Worm (Caenorhabditis elegans) whole organism, L4 larva: Measurements from ENCODE around the gene EEED8.14.

Source experiments
- D1046.2 ChIP-seq: fragments of 200-800 bp; sonication (Bioruptor generic); IDR thresholded peaks from 2 replicates; pipeline ENCODE4 v1.3.6; 2022; ENCODE audit warnings: missing genetic modification characterization, missing compliant biosample characterization
- F37D6.2 ChIP-seq: sonication (generic microtip); optimal IDR thresholded peaks from 2 replicates; lab custom pipeline; 2016; ENCODE audit warnings: mild to moderate bottlenecking, missing genetic modification characterization, missing compliant biosample characterization
- F44E2.7 ChIP-seq: fragments of 200-800 bp; sonication (Bioruptor generic); IDR thresholded peaks from 2 replicates; pipeline ENCODE4 v2.1.2; 2022; ENCODE audit warnings: missing genetic modification characterization, missing compliant biosample characterization
- F49E8.2 ChIP-seq: sonication (generic microtip); optimal IDR thresholded peaks from 2 replicates; lab custom pipeline; 2016; ENCODE audit warnings: missing compliant biosample characterization, mild to moderate bottlenecking, missing genetic modification characterization, borderline replicate concordance
- T20F7.1 ChIP-seq: fragments of 200-800 bp; sonication (Bioruptor generic); optimal IDR thresholded peaks from 2 replicates; lab custom pipeline; 2018; ENCODE audit warnings: mild to moderate bottlenecking, missing genetic modification characterization, missing compliant biosample characterization
- Y75B8A.6 ChIP-seq: fragments of 200-800 bp; sonication (Bioruptor generic); IDR thresholded peaks from 2 replicates; pipeline ENCODE4 v1.3.6; 2022; ENCODE audit warnings: missing genetic modification reagents, missing genetic modification characterization, missing compliant biosample characterization
- aly-2 ChIP-seq: sonication (generic microtip); optimal IDR thresholded peaks from 2 replicates; lab custom pipeline; 2018; ENCODE audit warnings: missing biosample characterization, missing genetic modification characterization
- ceh-28 ChIP-seq: fragments of 150-350 bp; optimal IDR thresholded peaks from 2 replicates; lab custom pipeline; 2014; ENCODE audit warnings: missing biosample characterization, missing genetic modification reagents, missing genetic modification characterization
- ceh-44 ChIP-seq: fragments of 200-800 bp; sonication (Bioruptor generic); IDR thresholded peaks from 2 replicates; pipeline ENCODE4 v1.3.6; 2022; ENCODE audit warnings: missing genetic modification reagents, missing genetic modification characterization, missing compliant biosample characterization
- ceh-62 ChIP-seq: sonication (generic microtip); optimal IDR thresholded peaks from 2 replicates; lab custom pipeline; 2017; ENCODE audit warnings: missing biosample characterization, missing genetic modification characterization
- ceh-82 ChIP-seq: sonication (generic microtip); optimal IDR thresholded peaks from 2 replicates; lab custom pipeline; 2017; ENCODE audit warnings: missing biosample characterization, missing genetic modification characterization
- ces-1 ChIP-seq: fragments of 150-350 bp; sonication (generic microtip); optimal IDR thresholded peaks from 4 replicates; lab custom pipeline; 2014; ENCODE audit warnings: missing biosample characterization, missing genetic modification reagents, missing genetic modification characterization
- ctbp-1 ChIP-seq: fragments of 200-800 bp; sonication (Bioruptor generic); IDR thresholded peaks from 2 replicates; pipeline ENCODE4 v1.3.6; 2022; ENCODE audit warnings: missing genetic modification reagents, missing genetic modification characterization, missing compliant biosample characterization
- daf-8 ChIP-seq: fragments of 200-800 bp; sonication (Bioruptor generic); IDR thresholded peaks from 2 replicates; pipeline ENCODE4 v1.3.6; 2022; ENCODE audit warnings: missing genetic modification characterization, missing compliant biosample characterization
- dmd-8 ChIP-seq: fragments of 200-800 bp; sonication (Bioruptor generic); IDR thresholded peaks from 2 replicates; pipeline ENCODE4 v1.3.6; 2022; ENCODE audit warnings: missing genetic modification characterization, missing compliant biosample characterization
- dmd-9 ChIP-seq: fragments of 200-800 bp; sonication (Bioruptor generic); IDR thresholded peaks from 2 replicates; pipeline ENCODE4 v1.3.6; 2022; ENCODE audit warnings: missing genetic modification reagents, missing genetic modification characterization, missing compliant biosample characterization
- egl-27 ChIP-seq: sonication (generic microtip); optimal IDR thresholded peaks from 3 replicates; lab custom pipeline; 2017; ENCODE audit warnings: missing biosample characterization, missing genetic modification reagents, missing genetic modification characterization
- fkh-10 ChIP-seq: fragments of 150-350 bp; optimal IDR thresholded peaks from 2 replicates; lab custom pipeline; 2014; ENCODE audit warnings: missing biosample characterization, missing genetic modification reagents, missing genetic modification characterization
- fos-1 ChIP-seq: fragments of 150-350 bp; optimal IDR thresholded peaks from 2 replicates; lab custom pipeline; 2014; ENCODE audit warnings: missing biosample characterization, missing genetic modification characterization
- gei-8 ChIP-seq: fragments of 200-800 bp; sonication (Bioruptor generic); optimal IDR thresholded peaks from 2 replicates; lab custom pipeline; 2018; ENCODE audit warnings: mild to moderate bottlenecking, missing genetic modification characterization, missing compliant biosample characterization
- hlh-11 ChIP-seq: fragments of 200-800 bp; sonication (Bioruptor generic); optimal IDR thresholded peaks from 2 replicates; lab custom pipeline; 2018; ENCODE audit warnings: mild to moderate bottlenecking, missing genetic modification characterization, missing compliant biosample characterization
- lin-15B ChIP-seq: fragments of 150-350 bp; sonication (generic microtip); optimal IDR thresholded peaks from 3 replicates; lab custom pipeline; 2014; ENCODE audit warnings: missing biosample characterization, missing genetic modification characterization
- lir-3 ChIP-seq: sonication (generic microtip); optimal IDR thresholded peaks from 2 replicates; lab custom pipeline; 2016; ENCODE audit warnings: mild to moderate bottlenecking, missing genetic modification characterization, missing compliant biosample characterization
- mdl-1 ChIP-seq, 2 experiments: fragments of 150-350 bp in 1 of 2; sonication (generic microtip) in 1 of 2; optimal IDR thresholded peaks; 2 replicates each; lab custom pipeline; 2014 to 2017; ENCODE audit warnings: missing biosample characterization in 2 of 2, missing genetic modification characterization in 2 of 2
- mxl-3 ChIP-seq: fragments of 200-800 bp; sonication (Bioruptor generic); optimal IDR thresholded peaks from 2 replicates; lab custom pipeline; 2018; ENCODE audit warnings: mild to moderate bottlenecking, missing genetic modification characterization, missing compliant biosample characterization
- nhr-10 ChIP-seq: fragments of 150-350 bp; optimal IDR thresholded peaks from 2 replicates; lab custom pipeline; 2014; ENCODE audit warnings: missing biosample characterization, missing genetic modification characterization
- nhr-102 ChIP-seq: sonication (generic microtip); optimal IDR thresholded peaks from 2 replicates; lab custom pipeline; 2016; ENCODE audit warnings: mild to moderate bottlenecking, missing genetic modification characterization, moderate library complexity, missing compliant biosample characterization
- nhr-28 ChIP-seq: fragments of 150-350 bp; optimal IDR thresholded peaks from 2 replicates; lab custom pipeline; 2014; ENCODE audit warnings: missing biosample characterization, missing genetic modification characterization
- nhr-42 ChIP-seq: fragments of 200-800 bp; sonication (Bioruptor generic); IDR thresholded peaks from 2 replicates; pipeline ENCODE4 v1.3.6; 2022; ENCODE audit warnings: missing genetic modification characterization, missing compliant biosample characterization
- pha-4 ChIP-seq, 2 experiments: fragments of 150-350 bp in 1 of 2; fragments of 200-800 bp in 1 of 2; sonication (Bioruptor generic) in 1 of 2; IDR thresholded peaks in 1 of 2; optimal IDR thresholded peaks in 1 of 2; 2 replicates each; pipeline versions ENCODE4 v1.3.6 to Lab custom; 2014 to 2022; ENCODE audit warnings: missing genetic modification characterization in 2 of 2, missing genetic modification reagents in 2 of 2, missing biosample characterization in 1 of 2, missing compliant biosample characterization in 1 of 2
- rbr-2 ChIP-seq: sonication (generic microtip); optimal IDR thresholded peaks from 2 replicates; lab custom pipeline; 2016; ENCODE audit warnings: missing genotype, missing genetic modification characterization, missing compliant biosample characterization
- tag-97 ChIP-seq: fragments of 200-800 bp; sonication (Bioruptor generic); IDR thresholded peaks from 2 replicates; pipeline ENCODE4 v1.3.6; 2022; ENCODE audit warnings: missing genetic modification characterization, missing compliant biosample characterization
- unc-62 ChIP-seq, 3 experiments: fragments of 150-350 bp in 1 of 3; sonication (generic microtip); optimal IDR thresholded peaks in 2 of 3; peaks in 1 of 3; 1 replicate in 1 of 3; 2 replicates in 2 of 3; lab custom pipeline; 2014 to 2017; ENCODE audit warnings: missing biosample characterization in 3 of 3, missing genetic modification characterization in 3 of 3, missing genetic modification reagents in 3 of 3, missing genotype in 1 of 3
- ztf-11 ChIP-seq: fragments of 150-350 bp; optimal IDR thresholded peaks from 2 replicates; lab custom pipeline; 2014; ENCODE audit warnings: missing biosample characterization, missing genetic modification characterization
- ztf-7 ChIP-seq: fragments of 150-350 bp; optimal IDR thresholded peaks from 2 replicates; lab custom pipeline; 2014; ENCODE audit warnings: missing biosample characterization, missing genetic modification characterization

EEED8.14 gene

ce11 chrII:5446506-5446905, 32.7 kb upstream of the EEED8.14 start, which contains the start of gene nmr-1:
TSS of gene nmr-1 (minus strand) at chrII:5446606.
- no peak for TF ChIP-seq gei-8
- no peak for TF ChIP-seq nhr-28 (tag; lab: Kevin White, UChicago)
- no peak for TF ChIP-seq ceh-82
- TF ChIP-seq unc-62 (GFP tag; optimal IDR thresholded peaks at IDR 0.05 in 1 of 2; lab: Kevin White, UChicago), result no peak
- no peak for TF ChIP-seq unc-62 (tag; optimal IDR thresholded peaks at IDR 0.05; lab: Kevin White, UChicago)
- TF ChIP-seq Y75B8A.6 (GFP tag; lab: Robert Waterston, UW), result no peak
- no peak for TF ChIP-seq ceh-62 (tag; lab: Kevin White, UChicago)
- TF ChIP-seq ctbp-1 (GFP tag; lab: Robert Waterston, UW), result no peak
- no peak for TF ChIP-seq nhr-102 (tag; lab: Kevin White, UChicago)
- TF ChIP-seq lin-15B (tag; lab: Kevin White, UChicago), result no peak

- no peak for TF ChIP-seq Y75B8A.6 (GFP tag; lab: Robert Waterston, UW)
- no peak for TF ChIP-seq T20F7.1 (GFP tag; lab: Kevin White, UChicago)
- TF ChIP-seq lir-3, result no peak
- no peak for TF ChIP-seq hlh-11 (tag; lab: Kevin White, UChicago)
- TF ChIP-seq F44E2.7 (GFP tag; lab: Robert Waterston, UW), result no peak
- no peak for TF ChIP-seq rbr-2 (tag; lab: Kevin White, UChicago)
- TF ChIP-seq aly-2 (tag; lab: Kevin White, UChicago), result no peak
- TF ChIP-seq fos-1 (tag; lab: Kevin White, UChicago), result no peak
- TF ChIP-seq pha-4 (GFP tag; IDR thresholded peaks at IDR 0.05; lab: Robert Waterston, UW), result no peak
- TF ChIP-seq pha-4 (tag; optimal IDR thresholded peaks at IDR 0.05; lab: Kevin White, UChicago), result no peak
- no peak for TF ChIP-seq ceh-28
These were observed 23.7 kb upstream of the EEED8.14 start, which contains the start of gene F07F6.1 for ce11 chrII:5437586-5437985. TSS of gene F07F6.1 (plus strand) at chrII:5437886.

ce11 chrII:5436833-5437232, 23.0 kb upstream of the EEED8.14 start, which contains the start of gene dct-5:
TSS of gene dct-5 (minus strand) at chrII:5436933.
- no peak for TF ChIP-seq gei-8
- TF ChIP-seq F37D6.2 (tag; lab: Kevin White, UChicago), result no peak

ce11 chrII:5433069-5433468, 19.2 kb upstream of the EEED8.14 start, which contains the start of gene srx-114:
TSS of gene srx-114 (minus strand) at chrII:5433169.
- TF ChIP-seq ceh-44 (GFP tag; lab: Robert Waterston, UW) (no peak), mdl-1 (tag; optimal IDR thresholded peaks at IDR 0.05; lab: Kevin White, UChicago) (no peak), mxl-3 (no peak), daf-8 (no peak), ztf-7 (no peak), D1046.2 (GFP tag; lab: Robert Waterston, UW) (no peak), ztf-11 (tag; lab: Kevin White, UChicago) (no peak), F49E8.2 (tag; lab: Kevin White, UChicago) (no peak), tag-97 (no peak), dmd-8 (GFP tag; lab: Robert Waterston, UW) (no peak), dmd-9 (GFP tag; lab: Robert Waterston, UW) (no peak), ces-1 (no peak), F44E2.7 (GFP tag; lab: Robert Waterston, UW) (no peak), nhr-10 (no peak), egl-27 (tag; lab: Kevin White, UChicago) (no peak), fkh-10 (GFP tag; lab: Kevin White, UChicago) (no peak), nhr-42 (GFP tag; lab: Robert Waterston, UW) (no peak)
